Worm (Caenorhabditis elegans) whole organism, late embryonic: ENCODE results near the gene F25B3.2.

Experiments used
- C08G9.2 ChIP-seq: sonication (generic microtip); optimal IDR thresholded peaks from 2 replicates; lab custom pipeline; 2016; ENCODE audit warnings: mild to moderate bottlenecking, missing genetic modification characterization, moderate library complexity, missing compliant biosample characterization
- F13H6.1 ChIP-seq: sonication (generic microtip); optimal IDR thresholded peaks from 2 replicates; lab custom pipeline; 2016; ENCODE audit warnings: missing genetic modification characterization, missing compliant biosample characterization
- ceh-2 ChIP-seq: sonication (generic microtip); optimal IDR thresholded peaks from 2 replicates; lab custom pipeline; 2016; ENCODE audit warnings: missing genotype, missing genetic modification characterization, missing compliant biosample characterization
- ceh-45 ChIP-seq: fragments of 200-800 bp; sonication (Bioruptor generic); IDR thresholded peaks from 2 replicates; pipeline ENCODE4 v1.3.6; 2022; ENCODE audit warnings: missing genetic modification reagents, missing genetic modification characterization, missing compliant biosample characterization
- ceh-6 ChIP-seq: fragments of 200-800 bp; sonication (Bioruptor generic); optimal IDR thresholded peaks from 2 replicates; lab custom pipeline; 2018; ENCODE audit warnings: mild to moderate bottlenecking, missing genetic modification characterization, missing compliant biosample characterization
- fkh-10 ChIP-seq: fragments of 150-350 bp; optimal IDR thresholded peaks from 2 replicates; lab custom pipeline; 2014; ENCODE audit warnings: missing biosample characterization, missing genetic modification reagents, missing genetic modification characterization
- nfya-1 ChIP-seq: sonication (generic microtip); optimal IDR thresholded peaks from 2 replicates; lab custom pipeline; 2017; ENCODE audit warnings: missing genetic modification characterization, mild to moderate bottlenecking, missing compliant biosample characterization, antibody characterized with exemption, moderate library complexity
- nhr-11 ChIP-seq: fragments of 150-350 bp; optimal IDR thresholded peaks from 2 replicates; lab custom pipeline; 2014; ENCODE audit warnings: missing biosample characterization, missing genetic modification characterization
- pha-4 ChIP-seq: fragments of 150-350 bp; optimal IDR thresholded peaks from 2 replicates; lab custom pipeline; 2018; ENCODE audit warnings: missing biosample characterization, missing genetic modification reagents, missing genetic modification characterization
- pqm-1 ChIP-seq: sonication (generic microtip); optimal IDR thresholded peaks from 2 replicates; lab custom pipeline; 2016; ENCODE audit warnings: missing genetic modification characterization, missing compliant biosample characterization
- tbx-2 ChIP-seq: sonication (generic microtip); optimal IDR thresholded peaks from 2 replicates; lab custom pipeline; 2016; ENCODE audit warnings: missing genetic modification characterization, missing compliant biosample characterization
- tbx-7 ChIP-seq: sonication (generic microtip); optimal IDR thresholded peaks from 2 replicates; lab custom pipeline; 2016; ENCODE audit warnings: missing genotype, missing genetic modification characterization, missing compliant biosample characterization

DNA sequence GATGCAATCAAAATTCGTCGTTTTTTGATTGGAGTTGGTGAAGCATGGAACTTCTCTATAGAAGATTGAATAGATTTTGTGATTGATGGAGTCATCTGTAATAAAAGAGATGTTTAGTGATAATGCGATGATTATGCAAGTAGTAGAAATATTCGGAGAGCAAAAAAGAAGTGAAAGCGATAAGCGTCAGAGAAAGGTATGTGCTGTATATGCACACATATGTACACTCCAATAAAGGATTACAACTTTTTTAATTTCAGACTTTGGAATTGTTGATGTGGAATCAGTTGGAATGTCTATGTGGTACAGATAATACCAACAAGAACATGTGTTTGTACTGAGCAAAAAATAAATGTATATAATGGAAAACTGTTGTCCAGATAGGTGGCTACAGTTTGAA is 6.9 kb upstream of the F25B3.2 start, which contains the start of gene F25B3.5:
- TF ChIP-seq tbx-2 (tag; lab: Kevin White, UChicago) (no peak), fkh-10 (GFP tag; lab: Kevin White, UChicago) (no peak), ceh-6 (GFP tag; lab: Kevin White, UChicago) (no peak), pqm-1 (no peak), nfya-1 (tag; lab: Kevin White, UChicago) (no peak), ceh-45 (no peak), F13H6.1 (tag; lab: Kevin White, UChicago) (no peak), ceh-2 (tag; lab: Kevin White, UChicago) (no peak), nhr-11 (tag; lab: Kevin White, UChicago) (no peak), C08G9.2 (tag; lab: Kevin White, UChicago) (no peak), pha-4 (tag; lab: Kevin White, UChicago) (no peak), tbx-7 (tag; lab: Kevin White, UChicago) (no peak)
